Fruit fly (Drosophila melanogaster) whole organism, embryonic: Measurements from ENCODE around the gene dachs.

Experiments
- C15 ChIP-seq: fragments of 200-800 bp; sonication (Bioruptor generic); IDR thresholded peaks from 3 replicates; pipeline ENCODE4 v1.3.6; 2022; ENCODE audit warnings: missing biosample characterization, missing genetic modification characterization
- CG10267 ChIP-seq: fragments of 200-800 bp; sonication (Bioruptor generic); optimal IDR thresholded peaks from 2 replicates; lab custom pipeline; 2018; ENCODE audit warnings: missing biosample characterization, mild to moderate bottlenecking, missing genetic modification characterization, moderate library complexity
- CG10321 ChIP-seq: fragments of 200-800 bp; sonication (Bioruptor generic); IDR thresholded peaks from 2 replicates; pipeline ENCODE4 v1.3.6; 2022; ENCODE audit warnings: missing biosample characterization, missing genetic modification characterization
- CG11085 ChIP-seq: fragments of 200-800 bp; sonication (Bioruptor generic); IDR thresholded peaks from 2 replicates; pipeline ENCODE4 v1.3.6; 2022; ENCODE audit warnings: missing biosample characterization, missing genetic modification characterization
- CG11093 ChIP-seq: fragments of 200-800 bp; sonication (Bioruptor generic); IDR thresholded peaks from 3 replicates; pipeline ENCODE4 v1.3.6; 2022; ENCODE audit warnings: missing biosample characterization, missing genetic modification characterization
- CG11456 ChIP-seq: fragments of 200-800 bp; sonication (Bioruptor generic); IDR thresholded peaks from 3 replicates; pipeline ENCODE4 v1.3.6; 2022; ENCODE audit warnings: missing biosample characterization, missing genetic modification characterization
- CG1233 ChIP-seq: fragments of 200-800 bp; sonication (Bioruptor generic); optimal IDR thresholded peaks from 4 replicates; lab custom pipeline; 2018; ENCODE audit warnings: missing biosample characterization, mild to moderate bottlenecking, missing genetic modification characterization
- CG13624 ChIP-seq: fragments of 200-800 bp; sonication (Bioruptor generic); optimal IDR thresholded peaks from 2 replicates; lab custom pipeline; 2016; ENCODE audit warnings: missing biosample characterization, missing genetic modification characterization
- CG1529 ChIP-seq: fragments of 200-800 bp; sonication (Bioruptor generic); optimal IDR thresholded peaks from 3 replicates; lab custom pipeline; 2018; ENCODE audit warnings: missing biosample characterization, missing genetic modification characterization
- CG17568 ChIP-seq: fragments of 200-800 bp; sonication (Bioruptor generic); optimal IDR thresholded peaks from 2 replicates; lab custom pipeline; 2018; ENCODE audit warnings: missing biosample characterization, mild to moderate bottlenecking, missing genetic modification characterization, moderate library complexity
- CG18011 ChIP-seq: fragments of 200-800 bp; sonication (Bioruptor generic); optimal IDR thresholded peaks from 2 replicates; lab custom pipeline; 2017; ENCODE audit warnings: missing biosample characterization, missing genetic modification characterization, mild to moderate bottlenecking, moderate library complexity, missing genotype
- CG18619 ChIP-seq: fragments of 200-800 bp; sonication (Bioruptor generic); optimal IDR thresholded peaks from 3 replicates; lab custom pipeline; 2017; ENCODE audit warnings: missing biosample characterization, mild to moderate bottlenecking, missing genetic modification characterization
- CG2120 ChIP-seq: fragments of 200-800 bp; sonication (Bioruptor generic); optimal IDR thresholded peaks from 3 replicates; lab custom pipeline; 2016; ENCODE audit warnings: missing biosample characterization, missing genetic modification characterization
- CG30431 ChIP-seq: fragments of 200-800 bp; sonication (Bioruptor generic); optimal IDR thresholded peaks from 2 replicates; lab custom pipeline; 2017; ENCODE audit warnings: missing biosample characterization, missing genetic modification characterization
- CG3163 ChIP-seq: fragments of 200-800 bp; sonication (Bioruptor generic); optimal IDR thresholded peaks from 3 replicates; lab custom pipeline; 2016; ENCODE audit warnings: missing biosample characterization, missing genetic modification characterization
- CG3726 ChIP-seq: fragments of 200-800 bp; sonication (Bioruptor generic); IDR thresholded peaks from 3 replicates; pipeline ENCODE4, ENCODE4 v1.3.6; 2022; ENCODE audit warnings: missing biosample characterization, missing genetic modification characterization
- CG3838 ChIP-seq: fragments of 200-800 bp; sonication (Bioruptor generic); optimal IDR thresholded peaks from 3 replicates; lab custom pipeline; 2016; ENCODE audit warnings: missing biosample characterization, missing genetic modification characterization
- CG3995 ChIP-seq: fragments of 200-800 bp; sonication (Bioruptor generic); optimal IDR thresholded peaks from 3 replicates; lab custom pipeline; 2016; ENCODE audit warnings: missing biosample characterization, missing genetic modification characterization
- CG6272 ChIP-seq: fragments of 200-800 bp; sonication (Bioruptor generic); IDR thresholded peaks from 2 replicates; pipeline ENCODE4 v1.3.6; 2022; ENCODE audit warnings: missing biosample characterization, missing genetic modification characterization
- CG6689 ChIP-seq: fragments of 200-800 bp; sonication (Bioruptor generic); IDR thresholded peaks from 2 replicates; pipeline ENCODE4 v1.3.6; 2022; ENCODE audit warnings: missing biosample characterization, missing genetic modification characterization
- CG6791 ChIP-seq: fragments of 200-800 bp; sonication (Bioruptor generic); IDR thresholded peaks from 3 replicates; pipeline ENCODE4 v1.3.6; 2022; ENCODE audit warnings: missing biosample characterization, missing genetic modification characterization; ENCODE audit not compliant: partially characterized antibody
- CG7357 ChIP-seq: fragments of 200-800 bp; sonication (Bioruptor generic); IDR thresholded peaks from 3 replicates; pipeline ENCODE4 v1.3.6; 2022; ENCODE audit warnings: missing biosample characterization, missing genetic modification characterization
- CG7372 ChIP-seq: fragments of 200-800 bp; sonication (Bioruptor generic); IDR thresholded peaks from 2 replicates; pipeline ENCODE4 v1.3.6; 2022; ENCODE audit warnings: missing biosample characterization, missing genetic modification characterization
- CG8924 ChIP-seq: fragments of 200-800 bp; optimal IDR thresholded peaks from 3 replicates; lab custom pipeline; 2019; ENCODE audit warnings: missing biosample characterization, mild to moderate bottlenecking, missing genetic modification characterization, moderate library complexity
- D ChIP-seq, 2 experiments: fragments of 200-800 bp in 1 of 2; fragments of >200 bp in 1 of 2; sonication (Bioruptor generic) in 1 of 2; optimal IDR thresholded peaks; 2 replicates in 1 of 2; 3 replicates in 1 of 2; lab custom pipeline; 2017; ENCODE audit warnings: mild to moderate bottlenecking in 1 of 2, missing biosample characterization in 1 of 2, missing genetic modification characterization in 1 of 2, missing genetic modification reagents in 1 of 2
- Dref ChIP-seq: fragments of 200-800 bp; sonication (Bioruptor generic); IDR thresholded peaks from 2 replicates; pipeline ENCODE4 v1.3.6; 2022; ENCODE audit warnings: missing biosample characterization, missing genetic modification characterization
- E2f2 ChIP-seq: fragments of 200-800 bp; sonication (Bioruptor generic); IDR thresholded peaks from 2 replicates; pipeline ENCODE4 v1.3.6; 2022; ENCODE audit warnings: missing biosample characterization, missing genetic modification characterization
- Ets65A ChIP-seq: fragments of 200-800 bp; sonication (Bioruptor generic); peaks from one replicate; lab custom pipeline; 2016; ENCODE audit warnings: missing biosample characterization, missing genetic modification characterization
- Jarid2 ChIP-seq: fragments of 200-800 bp; sonication (Bioruptor generic); optimal IDR thresholded peaks from 3 replicates; lab custom pipeline; 2017; ENCODE audit warnings: mild to moderate bottlenecking, missing biosample characterization, missing genetic modification reagents, missing genetic modification characterization
- Mad ChIP-seq: fragments of 200-800 bp; sonication (Bioruptor generic); optimal IDR thresholded peaks from 2 replicates; lab custom pipeline; 2016; ENCODE audit warnings: missing biosample characterization, missing genetic modification characterization
- Max ChIP-seq: fragments of 200-800 bp; sonication (Bioruptor generic); optimal IDR thresholded peaks from 2 replicates; lab custom pipeline; 2016; ENCODE audit warnings: missing biosample characterization, mild to moderate bottlenecking, missing genetic modification characterization
- Optix ChIP-seq: fragments of 200-800 bp; sonication (Bioruptor generic); IDR thresholded peaks from 3 replicates; pipeline ENCODE4 v1.3.6; 2022; ENCODE audit warnings: missing biosample characterization, missing genetic modification characterization
- Rfx ChIP-seq: fragments of 200-800 bp; sonication (Bioruptor generic); IDR thresholded peaks from 2 replicates; pipeline ENCODE4 v1.3.6; 2022; ENCODE audit warnings: missing biosample characterization, missing genetic modification characterization
- Rx ChIP-seq: fragments of 200-800 bp; sonication (Bioruptor generic); IDR thresholded peaks from 2 replicates; pipeline ENCODE4 v1.3.6; 2022; ENCODE audit warnings: missing biosample characterization, missing genetic modification characterization
- YL-1 ChIP-seq: fragments of 200-800 bp; sonication (Bioruptor generic); optimal IDR thresholded peaks from 3 replicates; lab custom pipeline; 2017; ENCODE audit warnings: missing biosample characterization, mild to moderate bottlenecking, missing genetic modification characterization
- ato ChIP-seq: fragments of 200-800 bp; sonication (Bioruptor generic); IDR thresholded peaks from 2 replicates; pipeline ENCODE4 v1.3.6; 2022; ENCODE audit warnings: missing biosample characterization, missing genetic modification characterization; ENCODE audit not compliant: partially characterized antibody
- br ChIP-seq: fragments of >200 bp; optimal IDR thresholded peaks from 2 replicates; lab custom pipeline; 2017
- croc ChIP-seq: fragments of 200-800 bp; sonication (Bioruptor generic); conservative IDR thresholded peaks from 3 replicates; pipeline ENCODE4 v1.3.6; 2022; ENCODE audit warnings: missing biosample characterization, missing genetic modification characterization
- da ChIP-seq: fragments of 200-800 bp; sonication (Bioruptor generic); optimal IDR thresholded peaks from 2 replicates; lab custom pipeline; 2016; ENCODE audit warnings: missing biosample characterization, missing genetic modification characterization
- dm ChIP-seq: fragments of 200-800 bp; sonication (Bioruptor generic); optimal IDR thresholded peaks from 3 replicates; lab custom pipeline; 2016; ENCODE audit warnings: missing biosample characterization, missing genetic modification characterization
- dysf ChIP-seq: fragments of 200-800 bp; sonication (Bioruptor generic); IDR thresholded peaks from 3 replicates; pipeline ENCODE4 v1.3.6; 2022; ENCODE audit warnings: missing biosample characterization, missing genetic modification characterization
- fru ChIP-seq: fragments of >200 bp; optimal IDR thresholded peaks from 2 replicates; lab custom pipeline; 2017
- gcm ChIP-seq: fragments of 200-800 bp; sonication (Bioruptor generic); optimal IDR thresholded peaks from 2 replicates; lab custom pipeline; 2019; ENCODE audit warnings: missing biosample characterization, mild to moderate bottlenecking, missing genetic modification characterization, moderate library complexity
- ken ChIP-seq: fragments of 200-800 bp; sonication (Bioruptor generic); IDR thresholded peaks from 3 replicates; pipeline ENCODE4 v1.3.6; 2022; ENCODE audit warnings: missing biosample characterization, missing genetic modification characterization
- mirr ChIP-seq: fragments of 200-800 bp; sonication (Bioruptor generic); optimal IDR thresholded peaks from 3 replicates; lab custom pipeline; 2018; ENCODE audit warnings: missing biosample characterization, mild to moderate bottlenecking, missing genetic modification characterization
- p53 ChIP-seq: fragments of 200-800 bp; sonication (Bioruptor generic); optimal IDR thresholded peaks from 2 replicates; lab custom pipeline; 2016; ENCODE audit warnings: missing biosample characterization, missing genetic modification characterization
- phol ChIP-seq: fragments of 200-800 bp; sonication (Bioruptor generic); optimal IDR thresholded peaks from 3 replicates; lab custom pipeline; 2018; ENCODE audit warnings: missing biosample characterization, mild to moderate bottlenecking, missing genetic modification characterization, moderate library complexity
- pnt ChIP-seq: fragments of 200-800 bp; sonication (Bioruptor generic); optimal IDR thresholded peaks from 3 replicates; lab custom pipeline; 2016; ENCODE audit warnings: missing biosample characterization, missing genetic modification characterization
- tll ChIP-seq, 2 experiments: fragments of 200-800 bp in 1 of 2; fragments of >200 bp in 1 of 2; sonication (Bioruptor generic) in 1 of 2; optimal IDR thresholded peaks; 2 replicates each; lab custom pipeline; 2017 to 2019; ENCODE audit warnings: missing biosample characterization in 2 of 2, missing genetic modification characterization in 2 of 2, mild to moderate bottlenecking in 1 of 2, moderate library complexity in 1 of 2

Gene dachs

dm6 chr2L:8463144-8464106 lies 3.2 kb upstream of the dachs start, which contains the start of gene Agpat2 (continued):
- TF ChIP-seq CG6791 (no peak), mirr (GFP tag; lab: Kevin White, UChicago) (peak; percentile 10), croc (GFP tag; lab: Robert Waterston, UW) (peak; percentile 70; the same call in 2 of the 3 replicates), pnt (peak; percentile 83), Jarid2 (peak; percentile 74), CG10267 (tag; lab: Kevin White, UChicago) (peak; percentile 80), gcm (GFP tag; lab: Kevin White, UChicago) (peak; percentile 83), CG10321 (GFP tag; lab: Robert Waterston, UW) (no peak), Mad (GFP tag; lab: Kevin White, UChicago) (peak; percentile 71), D (optimal IDR thresholded peaks at IDR 0.05; lab: Kevin White, UChicago) (no peak), D (GFP tag; optimal IDR thresholded peaks at IDR 0.05; lab: Kevin White, UChicago) (peak; percentile 85), tll (GFP tag; optimal IDR thresholded peaks at IDR 0.05; lab: Kevin White, UChicago) (no peak), CG7357 (GFP tag; lab: Robert Waterston, UW) (peak; percentile 58; the same call in 2 of the 3 replicates), ato (GFP tag; lab: Robert Waterston, UW) (no peak), Rfx (GFP tag; lab: Robert Waterston, UW) (peak; percentile 72), Dref (GFP tag; lab: Robert Waterston, UW) (no peak), CG18619 (peak; percentile 78), phol (peak; percentile 85), Optix (GFP tag; lab: Robert Waterston, UW) (peak; percentile 76), CG6272 (GFP tag; lab: Robert Waterston, UW) (peak; percentile 45), CG11093 (peak; percentile 45; the same call in 1 of the 3 replicates), dysf (GFP tag; lab: Robert Waterston, UW) (peak; percentile 87), ken (GFP tag; lab: Robert Waterston, UW) (peak; percentile 81), da (GFP tag; lab: Kevin White, UChicago) (peak; percentile 30), br (lab: Kevin White, UChicago) (no peak), E2f2 (GFP tag; lab: Robert Waterston, UW) (peak; percentile 31; the same call in 1 of the 2 replicates), dm (GFP tag; lab: Kevin White, UChicago) (peak; percentile 61), CG3838 (GFP tag; lab: Kevin White, UChicago) (peak; percentile 55), p53 (GFP tag; lab: Kevin White, UChicago) (peak; percentile 39), Max (GFP tag; lab: Kevin White, UChicago) (peak; percentile 79), CG2120 (GFP tag; lab: Kevin White, UChicago) (peak; percentile 93), YL-1 (GFP tag; lab: Kevin White, UChicago) (peak; percentile 11), CG1233 (GFP tag; lab: Kevin White, UChicago) (peak; percentile 81), Ets65A (GFP tag; lab: Kevin White, UChicago) (peak; percentile 96), Rx (GFP tag; lab: Robert Waterston, UW) (peak; percentile 46; the same call in 1 of the 2 replicates), CG11085 (GFP tag; lab: Robert Waterston, UW) (0 out of 2 replicates have a peak, but pooled peaks have one; percentile 23), CG6689 (peak; percentile 77), CG3995 (GFP tag; lab: Kevin White, UChicago) (peak; percentile 25), CG1529 (peak; percentile 80), CG3726 (GFP tag; lab: Robert Waterston, UW) (peak; percentile 78; the same call in 2 of the 3 replicates), CG18011 (peak; percentile 49), C15 (GFP tag; lab: Robert Waterston, UW) (0 out of 3 replicates have a peak, but pooled peaks have one; percentile 30), fru (lab: Kevin White, UChicago) (no peak), CG13624 (GFP tag; lab: Kevin White, UChicago) (peak; percentile 82), CG3163 (peak; percentile 24), CG11456 (peak; percentile 68; the same call in 2 of the 3 replicates), CG7372 (GFP tag; lab: Robert Waterston, UW) (peak; percentile 41; the same call in 1 of the 2 replicates), CG17568 (GFP tag; lab: Kevin White, UChicago) (peak; percentile 77), CG30431 (GFP tag; lab: Kevin White, UChicago) (peak; percentile 74), CG8924 (tag; lab: Kevin White, UChicago) (peak; percentile 84)
